Fruit fly (Drosophila melanogaster) whole organism, adult: ENCODE data around the gene CG5646.

Experiments used
- CG11617 ChIP-seq: fragments of 200-800 bp; sonication (Bioruptor generic); optimal IDR thresholded peaks from 2 replicates; lab custom pipeline; 2017; ENCODE audit warnings: mild to moderate bottlenecking, missing biosample characterization, missing genetic modification reagents, missing genetic modification characterization
- cic ChIP-seq: fragments of 200-800 bp; sonication (Bioruptor generic); optimal IDR thresholded peaks from 2 replicates; lab custom pipeline; 2017; ENCODE audit warnings: missing biosample characterization, mild to moderate bottlenecking, missing genetic modification characterization, moderate library complexity

DNA sequence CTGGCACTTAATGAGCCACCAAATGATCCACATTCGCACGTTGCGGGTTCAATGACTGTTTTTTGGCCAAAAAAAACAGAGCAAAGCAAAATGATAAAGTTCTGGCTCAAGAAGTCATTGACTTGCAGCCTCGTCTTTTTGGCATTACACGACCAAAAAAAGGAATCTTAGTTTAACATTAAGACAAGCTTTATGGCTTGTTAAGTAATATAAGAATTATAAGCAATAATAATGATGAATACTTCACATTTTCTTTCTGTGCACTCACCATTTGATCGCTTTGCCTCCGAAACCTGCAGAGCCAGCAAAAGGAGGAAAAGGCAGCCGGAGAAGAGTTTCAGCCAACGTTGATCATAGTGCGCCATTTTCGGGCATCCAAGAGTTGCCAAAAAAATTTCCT is 32.1 kb upstream of the CG5646 start:
- TF ChIP-seq cic (GFP tag; lab: Kevin White, UChicago) (no peak), CG11617 (GFP tag; lab: Kevin White, UChicago) (no peak)
